Fruit fly (Drosophila melanogaster) whole organism, wandering third instar larva: Measurements from ENCODE around the gene CG31975.

ENCODE experiments used
- Abd-B ChIP-seq: fragments of >200 bp; optimal IDR thresholded peaks from 2 replicates; lab custom pipeline; 2017; ENCODE audit warnings: missing biosample characterization, missing genetic modification characterization
- HLH106 ChIP-seq: fragments of 200-800 bp; optimal IDR thresholded peaks from 3 replicates; lab custom pipeline; 2019; ENCODE audit warnings: missing biosample characterization, mild to moderate bottlenecking, missing genetic modification characterization, moderate library complexity
- Hr78 ChIP-seq: fragments of >200 bp; optimal IDR thresholded peaks from 2 replicates; lab custom pipeline; 2017; ENCODE audit warnings: missing biosample characterization, missing genetic modification characterization
- Hr83 ChIP-seq: fragments of 200-300 bp; sonication (Bioruptor generic); optimal IDR thresholded peaks from 2 replicates; lab custom pipeline; 2016; ENCODE audit warnings: missing biosample characterization, mild to moderate bottlenecking, missing genetic modification characterization, moderate library complexity; ENCODE audit not compliant: poor library complexity, severe bottlenecking
- Mio ChIP-seq: sonication (Bioruptor generic); optimal IDR thresholded peaks from 2 replicates; lab custom pipeline; 2016; ENCODE audit warnings: missing biosample characterization, missing genetic modification characterization
- N ChIP-seq: fragments of >200 bp; optimal IDR thresholded peaks from 2 replicates; lab custom pipeline; 2018; ENCODE audit warnings: missing biosample characterization, missing external identifiers, missing genetic modification characterization
- Vsx2 ChIP-seq: fragments of 200-300, 225-300 bp; sonication (Bioruptor generic); optimal IDR thresholded peaks from 2 replicates; lab custom pipeline; 2018; ENCODE audit warnings: missing biosample characterization, missing genetic modification characterization; ENCODE audit not compliant: partially characterized antibody
- brk ChIP-seq: fragments of 200-800 bp; sonication (Bioruptor generic); optimal IDR thresholded peaks from 2 replicates; lab custom pipeline; 2016; ENCODE audit warnings: missing biosample characterization, mild to moderate bottlenecking, missing genetic modification characterization
- dsf ChIP-seq: sonication (Bioruptor generic); optimal IDR thresholded peaks from 2 replicates; lab custom pipeline; 2016; ENCODE audit warnings: missing biosample characterization, missing genetic modification characterization, borderline replicate concordance
- fru ChIP-seq: fragments of 200-800 bp; sonication (Bioruptor generic); optimal IDR thresholded peaks from 3 replicates; lab custom pipeline; 2016; ENCODE audit warnings: missing biosample characterization, mild to moderate bottlenecking, missing genetic modification characterization
- h ChIP-seq: fragments of 200-800 bp; sonication (Bioruptor generic); optimal IDR thresholded peaks from 3 replicates; lab custom pipeline; 2016; ENCODE audit warnings: missing biosample characterization, mild to moderate bottlenecking, missing genetic modification characterization
- lola ChIP-seq: fragments of >200 bp; optimal IDR thresholded peaks from 2 replicates; lab custom pipeline; 2017; ENCODE audit warnings: missing biosample characterization, missing genetic modification characterization
- sage ChIP-seq: fragments of 200-800 bp; sonication (Bioruptor generic); optimal IDR thresholded peaks from 2 replicates; lab custom pipeline; 2016; ENCODE audit warnings: missing biosample characterization, mild to moderate bottlenecking, missing genetic modification characterization
- usp ChIP-seq: fragments of >200 bp; optimal IDR thresholded peaks from 2 replicates; lab custom pipeline; 2017; ENCODE audit warnings: missing biosample characterization, missing genetic modification characterization

dm6 chr2L:182360-183144, 41.8 kb upstream of the CG31975 start:
- TF ChIP-seq Hr78 (GFP tag; lab: Kevin White, UChicago) (no peak), dsf (GFP tag; lab: Kevin White, UChicago) (no peak), sage (peak; percentile 60), N (GFP tag; lab: Kevin White, UChicago) (peak; percentile 19), brk (no peak), lola (no peak), Mio (GFP tag; lab: Kevin White, UChicago) (no peak), usp (GFP tag; lab: Kevin White, UChicago) (no peak), h (no peak), fru (GFP tag; lab: Kevin White, UChicago) (no peak), Vsx2 (no peak), Abd-B (GFP tag; lab: Kevin White, UChicago) (no peak), HLH106 (tag; lab: Kevin White, UChicago) (no peak), Hr83 (no peak)
